Worm (Caenorhabditis elegans) whole organism, L4 larva: ENCODE data around the gene ZK688.12.
A peak's percentile ranks its signal among the peaks of the same experiment; 100 is the strongest.

ENCODE experiments used
- F10B5.3 ChIP-seq: sonication (generic microtip); optimal IDR thresholded peaks from 2 replicates; lab custom pipeline; 2016; ENCODE audit warnings: mild to moderate bottlenecking, missing genetic modification characterization, missing compliant biosample characterization
- F26F4.8 ChIP-seq: fragments of 200-800 bp; sonication (Bioruptor generic); conservative IDR thresholded peaks from 2 replicates; pipeline ENCODE4 v1.3.6; 2022; ENCODE audit warnings: missing genetic modification characterization, missing compliant biosample characterization
- R02D3.7 ChIP-seq: fragments of 150-350 bp; sonication (generic microtip); optimal IDR thresholded peaks from 3 replicates; lab custom pipeline; 2014; ENCODE audit warnings: missing biosample characterization, missing genetic modification characterization
- T26A8.4 ChIP-seq: fragments of 200-800 bp; sonication (Bioruptor generic); IDR thresholded peaks from 2 replicates; pipeline ENCODE4 v1.3.6; 2022; ENCODE audit warnings: missing genetic modification characterization, missing compliant biosample characterization
- Y105C5A.15 ChIP-seq: fragments of 200-800 bp; sonication (Bioruptor generic); IDR thresholded peaks from 2 replicates; pipeline ENCODE4 v1.3.6; 2022; ENCODE audit warnings: missing genetic modification characterization, missing compliant biosample characterization
- aha-1 ChIP-seq: fragments of 150-350 bp; peaks from one replicate; lab custom pipeline; 2014; ENCODE audit warnings: missing biosample characterization, missing genetic modification characterization
- cey-2 ChIP-seq: sonication (generic microtip); optimal IDR thresholded peaks from 3 replicates; lab custom pipeline; 2017; ENCODE audit warnings: missing genetic modification characterization, mild to moderate bottlenecking, missing compliant biosample characterization, antibody characterized with exemption, borderline replicate concordance; ENCODE audit not compliant: insufficient read depth
- daf-8 ChIP-seq: fragments of 200-800 bp; sonication (Bioruptor generic); IDR thresholded peaks from 2 replicates; pipeline ENCODE4 v1.3.6; 2022; ENCODE audit warnings: missing genetic modification characterization, missing compliant biosample characterization
- dmd-6 ChIP-seq: fragments of 200-800 bp; sonication (Bioruptor generic); IDR thresholded peaks from 2 replicates; pipeline ENCODE4 v1.3.6; 2022; ENCODE audit warnings: missing genetic modification reagents, missing genetic modification characterization, missing compliant biosample characterization
- egl-27 ChIP-seq: sonication (generic microtip); optimal IDR thresholded peaks from 3 replicates; lab custom pipeline; 2017; ENCODE audit warnings: missing biosample characterization, missing genetic modification reagents, missing genetic modification characterization
- fkh-10 ChIP-seq: fragments of 150-350 bp; optimal IDR thresholded peaks from 2 replicates; lab custom pipeline; 2014; ENCODE audit warnings: missing biosample characterization, missing genetic modification reagents, missing genetic modification characterization
- hif-1 ChIP-seq, 2 experiments: sonication (generic microtip); optimal IDR thresholded peaks; 2 replicates each; lab custom pipeline; 2016 to 2017; ENCODE audit warnings: missing compliant biosample characterization in 2 of 2, missing genetic modification characterization in 2 of 2, missing genetic modification reagents in 2 of 2, missing genotype in 2 of 2, mild to moderate bottlenecking in 1 of 2
- lim-7 ChIP-seq: fragments of 200-800 bp; sonication (Bioruptor generic); IDR thresholded peaks from 2 replicates; pipeline ENCODE4 v1.3.6; 2022; ENCODE audit warnings: missing genetic modification characterization, missing compliant biosample characterization
- lin-38 ChIP-seq: fragments of 200-800 bp; sonication (Bioruptor generic); IDR thresholded peaks from 2 replicates; pipeline ENCODE4 v1.3.6; 2022; ENCODE audit warnings: missing genetic modification reagents, missing genetic modification characterization, missing compliant biosample characterization
- lsy-2 ChIP-seq, 2 experiments: fragments of 150-350 bp in 1 of 2; sonication (generic microtip) in 1 of 2; optimal IDR thresholded peaks; 2 replicates each; lab custom pipeline; 2014 to 2017; ENCODE audit warnings: missing biosample characterization in 2 of 2, missing genetic modification characterization in 2 of 2
- madf-5 ChIP-seq, 2 experiments: fragments of 200-800 bp; sonication (Bioruptor generic); IDR thresholded peaks; 2 replicates each; pipeline ENCODE4 v1.3.6; 2022; ENCODE audit warnings: missing compliant biosample characterization in 2 of 2, missing genetic modification characterization in 2 of 2
- madf-9 ChIP-seq: fragments of 200-800 bp; sonication (Bioruptor generic); conservative IDR thresholded peaks from 2 replicates; pipeline ENCODE4 v1.3.6; 2022; ENCODE audit warnings: missing genetic modification reagents, missing genetic modification characterization, missing compliant biosample characterization
- mes-2 ChIP-seq: sonication (generic microtip); optimal IDR thresholded peaks from 2 replicates; lab custom pipeline; 2016; ENCODE audit warnings: missing genotype, mild to moderate bottlenecking, missing genetic modification characterization, missing compliant biosample characterization; ENCODE audit not compliant: poor library complexity, severe bottlenecking
- nhr-10 ChIP-seq: fragments of 150-350 bp; optimal IDR thresholded peaks from 2 replicates; lab custom pipeline; 2014; ENCODE audit warnings: missing biosample characterization, missing genetic modification characterization
- nhr-102 ChIP-seq: sonication (generic microtip); optimal IDR thresholded peaks from 2 replicates; lab custom pipeline; 2016; ENCODE audit warnings: mild to moderate bottlenecking, missing genetic modification characterization, moderate library complexity, missing compliant biosample characterization
- nhr-25 ChIP-seq: sonication (generic microtip); optimal IDR thresholded peaks from 2 replicates; lab custom pipeline; 2017; ENCODE audit warnings: missing genetic modification characterization, mild to moderate bottlenecking, missing compliant biosample characterization, antibody characterized with exemption, moderate library complexity, borderline replicate concordance; ENCODE audit not compliant: insufficient read depth
- nhr-41 ChIP-seq: fragments of 200-800 bp; sonication (Bioruptor generic); IDR thresholded peaks from 2 replicates; pipeline ENCODE4 v1.3.6; 2022; ENCODE audit warnings: missing genetic modification reagents, missing genetic modification characterization, missing compliant biosample characterization
- php-3 ChIP-seq: fragments of 200-800 bp; sonication (Bioruptor generic); IDR thresholded peaks from 2 replicates; pipeline ENCODE4 v1.3.6; 2022; ENCODE audit warnings: missing genetic modification reagents, missing genetic modification characterization, missing compliant biosample characterization
- saeg-2 ChIP-seq: fragments of 200-800 bp; sonication (Bioruptor generic); IDR thresholded peaks from 2 replicates; pipeline ENCODE4 v1.3.6; 2022; ENCODE audit warnings: missing genetic modification reagents, missing genetic modification characterization, missing compliant biosample characterization
- skn-1 ChIP-seq: fragments of 150-350 bp; optimal IDR thresholded peaks from 2 replicates; lab custom pipeline; 2014; ENCODE audit warnings: missing biosample characterization, missing genetic modification characterization
- snpc-4 ChIP-seq: fragments of 150-350 bp; optimal IDR thresholded peaks from 2 replicates; lab custom pipeline; 2014; ENCODE audit warnings: missing biosample characterization, missing genetic modification characterization
- spr-1 ChIP-seq: sonication (generic microtip); optimal IDR thresholded peaks from 2 replicates; lab custom pipeline; 2016; ENCODE audit warnings: mild to moderate bottlenecking, missing genetic modification characterization, missing compliant biosample characterization
- unc-39 ChIP-seq: sonication (generic microtip); optimal IDR thresholded peaks from 2 replicates; lab custom pipeline; 2017; ENCODE audit warnings: missing biosample characterization, missing genetic modification characterization
- unc-62 ChIP-seq, 3 experiments: fragments of 150-350 bp in 1 of 3; sonication (generic microtip); optimal IDR thresholded peaks in 2 of 3; peaks in 1 of 3; 1 replicate in 1 of 3; 2 replicates in 2 of 3; lab custom pipeline; 2014 to 2017; ENCODE audit warnings: missing biosample characterization in 3 of 3, missing genetic modification characterization in 3 of 3, missing genetic modification reagents in 3 of 3, missing genotype in 1 of 3

Gene ZK688.12

DNA sequence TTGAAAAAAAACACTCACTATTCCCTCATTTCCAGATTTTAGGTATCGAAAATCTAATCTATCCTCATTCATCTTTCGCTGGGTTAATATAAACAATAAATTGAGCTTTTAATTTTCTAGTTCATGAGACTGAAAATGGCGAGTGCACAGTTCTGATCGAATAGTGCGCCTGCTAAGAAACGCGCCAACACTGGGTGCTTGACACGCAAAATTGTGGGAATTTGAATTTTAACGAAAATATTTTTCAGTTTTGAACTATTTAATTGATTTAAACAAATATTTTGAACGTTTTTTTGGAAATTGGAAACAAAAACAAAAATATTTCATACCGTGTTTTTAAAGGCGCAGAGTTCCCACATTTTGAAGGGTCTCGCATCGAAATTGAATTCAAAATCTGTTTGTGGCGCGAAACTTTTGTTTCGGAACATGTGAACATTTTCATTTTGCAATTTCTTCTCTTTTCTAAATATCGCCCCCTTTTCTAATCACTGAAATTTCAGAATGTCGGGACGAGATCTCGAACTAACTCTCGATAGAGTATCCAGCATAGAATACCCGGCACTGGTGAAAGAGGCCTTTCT lies 15.3 kb upstream of the ZK688.12 start, which contains the start of the genes C29E4.13 and npp-15 (continued):
- TF ChIP-seq cey-2 (no peak), lin-38 (GFP tag; lab: Robert Waterston, UW) (peak; percentile 33; the same call in 1 of the 2 replicates)

- no peak for TF ChIP-seq nhr-102 (tag; lab: Kevin White, UChicago)
- no peak for TF ChIP-seq nhr-10 (tag; lab: Kevin White, UChicago)
- no peak for TF ChIP-seq fkh-10 (GFP tag; lab: Kevin White, UChicago)
- TF ChIP-seq spr-1 (tag; lab: Kevin White, UChicago): no peak
- TF ChIP-seq madf-9 (GFP tag; lab: Robert Waterston, UW): no peak
- TF ChIP-seq madf-5 (GFP tag; IDR thresholded peaks at IDR 0.05; lab: Robert Waterston, UW): no peak
- no peak for TF ChIP-seq unc-62 (GFP tag; optimal IDR thresholded peaks at IDR 0.05 in 1 of 2; lab: Kevin White, UChicago)
- no peak for TF ChIP-seq unc-62 (tag; optimal IDR thresholded peaks at IDR 0.05; lab: Kevin White, UChicago)
- peak; percentile 7 for TF ChIP-seq mes-2 (tag; lab: Kevin White, UChicago)
- TF ChIP-seq dmd-6 (GFP tag; lab: Robert Waterston, UW): no peak
- no peak for TF ChIP-seq php-3
- no peak for TF ChIP-seq unc-39
- peak; percentile 70 for TF ChIP-seq aha-1 (tag; lab: Kevin White, UChicago)
- TF ChIP-seq F26F4.8: no peak
- no peak for TF ChIP-seq T26A8.4 (GFP tag; lab: Robert Waterston, UW)
These were observed 12.6 kb upstream of the ZK688.12 start for ce11 chrIII:7925968-7926367.

DNA sequence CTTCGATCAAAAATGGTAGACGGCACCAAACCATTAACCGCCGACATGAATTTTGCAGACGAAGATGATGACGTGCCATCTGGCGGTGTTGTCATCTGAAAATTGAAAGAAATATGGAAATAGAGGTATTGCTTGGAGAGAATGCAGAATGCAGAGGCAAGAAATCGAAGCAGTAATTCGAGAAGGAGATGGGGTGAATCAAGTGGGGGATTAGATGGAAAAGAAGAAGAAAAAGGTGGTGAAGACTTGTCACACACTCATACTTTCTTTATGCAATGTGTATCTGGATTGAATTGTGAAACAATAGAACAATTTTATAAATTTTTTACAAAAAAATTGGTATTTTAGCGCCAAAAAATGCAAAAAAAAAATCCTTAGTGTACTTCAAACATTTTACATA lies 11.4 kb upstream of the ZK688.12 start, which contains the start of gene tag-250:
Gene tag-250 (minus strand): TSS at position 101 of the 400 bp plus-strand sequence.
- TF ChIP-seq madf-5 (GFP tag; IDR thresholded peaks at IDR 0.05; lab: Robert Waterston, UW) (no peak), unc-62 (GFP tag; optimal IDR thresholded peaks at IDR 0.05 in 1 of 2; lab: Kevin White, UChicago) (peak in 1 of 2 experiments; percentile 72), unc-62 (tag; optimal IDR thresholded peaks at IDR 0.05; lab: Kevin White, UChicago) (no peak)

ce11 chrIII:7922207-7922606 lies 8.8 kb upstream of the ZK688.12 start, which contains the start of gene C29E4.17:
C29E4.17 (plus strand) TSS chrIII:7922507.
- TF ChIP-seq madf-5 (GFP tag; IDR thresholded peaks at IDR 0.05; lab: Robert Waterston, UW): no peak
- TF ChIP-seq F10B5.3 (tag; lab: Kevin White, UChicago): no peak
- TF ChIP-seq daf-8 (GFP tag; lab: Robert Waterston, UW): no peak

DNA sequence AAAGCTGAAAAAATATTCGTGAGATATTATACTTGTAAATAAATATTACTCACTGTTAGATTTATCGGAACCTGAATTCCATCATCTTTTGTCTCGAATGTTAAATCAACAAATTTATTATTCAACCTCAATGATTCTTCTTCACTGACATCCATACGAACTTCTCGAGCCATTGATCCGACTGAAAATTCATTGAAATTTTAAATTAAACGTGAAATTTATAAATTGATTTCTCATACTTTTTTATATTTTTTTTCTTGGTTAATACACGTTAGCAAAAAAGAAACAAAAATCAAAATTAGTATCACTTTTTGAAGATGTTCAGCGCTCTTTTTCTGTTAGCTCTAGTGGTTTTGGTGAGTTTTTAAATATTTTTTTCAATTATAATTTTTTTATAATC lies 6.4 kb upstream of the ZK688.12 start, which contains the start of gene C29E4.14:
Gene C29E4.14 (plus strand): TSS at position 301 of the 400 bp plus-strand sequence.
- TF ChIP-seq egl-27 (tag; lab: Kevin White, UChicago) (no peak), snpc-4 (tag; lab: Kevin White, UChicago) (no peak), nhr-25 (tag; lab: Kevin White, UChicago) (no peak), R02D3.7 (tag; lab: Kevin White, UChicago) (no peak), unc-62 (GFP tag; optimal IDR thresholded peaks at IDR 0.05 in 1 of 2; lab: Kevin White, UChicago) (no peak), unc-62 (tag; optimal IDR thresholded peaks at IDR 0.05; lab: Kevin White, UChicago) (no peak), skn-1 (tag; lab: Kevin White, UChicago) (no peak), lsy-2 (tag; optimal IDR thresholded peaks at IDR 0.05; lab: Kevin White, UChicago) (no peak), lim-7 (GFP tag; lab: Robert Waterston, UW) (no peak), hif-1 (tag; optimal IDR thresholded peaks at IDR 0.05; lab: Kevin White, UChicago) (no peak), Y105C5A.15 (GFP tag; lab: Robert Waterston, UW) (no peak), saeg-2 (no peak), nhr-41 (GFP tag; lab: Robert Waterston, UW) (no peak)
